Worm (Caenorhabditis elegans) whole organism, mixed stage, embryonic: ENCODE data around the gene srsx-30.
A peak's percentile ranks its signal among the peaks of the same experiment; 100 is the strongest.

ENCODE experiments used
- M03D4.4 ChIP-seq: sonication (generic microtip); optimal IDR thresholded peaks from 2 replicates; lab custom pipeline; 2017; ENCODE audit warnings: mild to moderate bottlenecking, missing genetic modification characterization, missing compliant biosample characterization
- bed-3 ChIP-seq: fragments of 200-800 bp; sonication (Bioruptor generic); optimal IDR thresholded peaks from 3 replicates; lab custom pipeline; 2018; ENCODE audit warnings: mild to moderate bottlenecking, missing genetic modification characterization, moderate library complexity, missing compliant biosample characterization
- blmp-1 ChIP-seq: fragments of 150-350 bp; optimal IDR thresholded peaks from 2 replicates; lab custom pipeline; 2014; ENCODE audit warnings: missing biosample characterization, missing genetic modification characterization
- ceh-39 ChIP-seq: fragments of 150-350 bp; optimal IDR thresholded peaks from 2 replicates; lab custom pipeline; 2014; ENCODE audit warnings: missing biosample characterization, missing genetic modification characterization
- ceh-43 ChIP-seq: fragments of 200-800 bp; sonication (Bioruptor generic); optimal IDR thresholded peaks from 2 replicates; lab custom pipeline; 2018; ENCODE audit warnings: mild to moderate bottlenecking, missing genetic modification characterization, moderate library complexity, missing compliant biosample characterization
- ceh-83 ChIP-seq: fragments of 200-800 bp; sonication (Bioruptor generic); optimal IDR thresholded peaks from 2 replicates; lab custom pipeline; 2018; ENCODE audit warnings: mild to moderate bottlenecking, missing genetic modification characterization, missing compliant biosample characterization
- ces-1 ChIP-seq: fragments of 150-350 bp; optimal IDR thresholded peaks from 2 replicates; lab custom pipeline; 2014; ENCODE audit warnings: missing biosample characterization, missing genetic modification reagents, missing genetic modification characterization
- cnd-1 ChIP-seq: fragments of 200-800 bp; sonication (Bioruptor generic); optimal IDR thresholded peaks from 2 replicates; lab custom pipeline; 2018; ENCODE audit warnings: mild to moderate bottlenecking, missing genetic modification characterization, missing compliant biosample characterization
- drap-1 ChIP-seq: fragments of 200-800 bp; sonication (Bioruptor generic); optimal IDR thresholded peaks from 3 replicates; lab custom pipeline; 2018; ENCODE audit warnings: mild to moderate bottlenecking, missing genetic modification characterization, missing compliant biosample characterization
- elt-1 ChIP-seq: sonication (generic microtip); optimal IDR thresholded peaks from 2 replicates; lab custom pipeline; 2017; ENCODE audit warnings: missing genetic modification characterization, mild to moderate bottlenecking, missing compliant biosample characterization, antibody characterized with exemption, moderate library complexity, borderline replicate concordance; ENCODE audit not compliant: insufficient read depth
- elt-3 ChIP-seq: fragments of 150-350 bp; optimal IDR thresholded peaks from 2 replicates; lab custom pipeline; 2014; ENCODE audit warnings: missing biosample characterization, missing genetic modification characterization
- flh-1 ChIP-seq: fragments of 200-800 bp; sonication (Bioruptor generic); optimal IDR thresholded peaks from 2 replicates; lab custom pipeline; 2018; ENCODE audit warnings: mild to moderate bottlenecking, missing genetic modification characterization, moderate library complexity, missing compliant biosample characterization
- ham-2 ChIP-seq: fragments of 200-800 bp; sonication (Bioruptor generic); optimal IDR thresholded peaks from 2 replicates; lab custom pipeline; 2018; ENCODE audit warnings: mild to moderate bottlenecking, missing genetic modification characterization, missing compliant biosample characterization
- hlh-1 ChIP-seq: fragments of 150-350 bp; optimal IDR thresholded peaks from 2 replicates; lab custom pipeline; 2014; ENCODE audit warnings: missing biosample characterization, missing genetic modification reagents, missing genetic modification characterization
- lin-13 ChIP-seq: fragments of 150-350 bp; optimal IDR thresholded peaks from 2 replicates; lab custom pipeline; 2014; ENCODE audit warnings: missing biosample characterization, missing genetic modification characterization
- lin-32 ChIP-seq: fragments of 200-800 bp; sonication (Bioruptor generic); optimal IDR thresholded peaks from 2 replicates; lab custom pipeline; 2018; ENCODE audit warnings: mild to moderate bottlenecking, missing genetic modification characterization, missing compliant biosample characterization
- lsy-2 ChIP-seq: fragments of 150-350 bp; optimal IDR thresholded peaks from 2 replicates; lab custom pipeline; 2014; ENCODE audit warnings: missing biosample characterization, missing genetic modification characterization
- mab-5 ChIP-seq: fragments of 150-350 bp; optimal IDR thresholded peaks from 2 replicates; lab custom pipeline; 2014; ENCODE audit warnings: missing biosample characterization, missing genetic modification characterization
- mep-1 ChIP-seq: fragments of 150-350 bp; optimal IDR thresholded peaks from 2 replicates; lab custom pipeline; 2017; ENCODE audit warnings: missing biosample characterization, missing genetic modification reagents, missing genetic modification characterization, inconsistent platforms
- mls-2 ChIP-seq: sonication (generic microtip); optimal IDR thresholded peaks from 2 replicates; lab custom pipeline; 2016; ENCODE audit warnings: mild to moderate bottlenecking, missing genetic modification characterization, moderate library complexity, missing compliant biosample characterization
- nhr-12 ChIP-seq: fragments of 150-350 bp; optimal IDR thresholded peaks from 2 replicates; lab custom pipeline; 2014; ENCODE audit warnings: missing biosample characterization, missing genetic modification characterization
- nhr-2 ChIP-seq: fragments of 150-350 bp; optimal IDR thresholded peaks from 2 replicates; lab custom pipeline; 2014; ENCODE audit warnings: missing biosample characterization, missing genetic modification characterization
- nhr-237 ChIP-seq: fragments of 150-350 bp; optimal IDR thresholded peaks from 2 replicates; lab custom pipeline; 2014; ENCODE audit warnings: missing biosample characterization, missing genetic modification characterization
- nhr-28 ChIP-seq: fragments of 150-350 bp; optimal IDR thresholded peaks from 2 replicates; lab custom pipeline; 2014; ENCODE audit warnings: missing biosample characterization, missing genetic modification characterization
- nhr-76 ChIP-seq: sonication (generic microtip); optimal IDR thresholded peaks from 2 replicates; lab custom pipeline; 2017; ENCODE audit warnings: missing biosample characterization, missing genetic modification characterization
- pha-4 ChIP-seq: fragments of 150-350 bp; optimal IDR thresholded peaks from 2 replicates; lab custom pipeline; 2018; ENCODE audit warnings: missing biosample characterization, missing genetic modification reagents, missing genetic modification characterization
- sem-2 ChIP-seq: fragments of 200-800 bp; sonication (Bioruptor generic); optimal IDR thresholded peaks from 2 replicates; lab custom pipeline; 2018; ENCODE audit warnings: mild to moderate bottlenecking, missing genetic modification characterization, missing compliant biosample characterization
- snpc-4 ChIP-seq: fragments of 150-350 bp; optimal IDR thresholded peaks from 2 replicates; lab custom pipeline; 2014; ENCODE audit warnings: missing biosample characterization, missing genetic modification characterization
- sptf-1 ChIP-seq: sonication (generic microtip); optimal IDR thresholded peaks from 2 replicates; lab custom pipeline; 2017; ENCODE audit warnings: mild to moderate bottlenecking, missing genetic modification characterization, moderate library complexity, missing compliant biosample characterization
- tbx-8 ChIP-seq: fragments of 200-800 bp; sonication (Bioruptor generic); optimal IDR thresholded peaks from 2 replicates; lab custom pipeline; 2018; ENCODE audit warnings: mild to moderate bottlenecking, missing genetic modification characterization, moderate library complexity, missing compliant biosample characterization
- unc-120 ChIP-seq: sonication (generic microtip); optimal IDR thresholded peaks from 2 replicates; lab custom pipeline; 2017; ENCODE audit warnings: missing genetic modification characterization, missing compliant biosample characterization; ENCODE audit not compliant: poor library complexity, severe bottlenecking
- unc-39 ChIP-seq: fragments of 150-350 bp; optimal IDR thresholded peaks from 2 replicates; lab custom pipeline; 2014; ENCODE audit warnings: missing biosample characterization, missing genetic modification characterization
- unc-62 ChIP-seq: fragments of 150-350 bp; optimal IDR thresholded peaks from 2 replicates; lab custom pipeline; 2014; ENCODE audit warnings: missing biosample characterization, missing genetic modification reagents, missing genetic modification characterization
- zip-8 ChIP-seq: fragments of 150-350 bp; optimal IDR thresholded peaks from 2 replicates; lab custom pipeline; 2014; ENCODE audit warnings: missing biosample characterization, missing genetic modification characterization
- ztf-11 ChIP-seq: fragments of 150-350 bp; optimal IDR thresholded peaks from 2 replicates; lab custom pipeline; 2014; ENCODE audit warnings: missing biosample characterization, missing genetic modification characterization

The srsx-30 gene

ce11 chrV:10134077-10134693, 24.4 kb upstream of the srsx-30 start, which contains the start of the genes C08B6.18, wdr-20 and C08B6.8:
TSS of gene C08B6.18 (minus strand) at chrV:10134127.
TSS of gene wdr-20 (minus strand) at chrV:10134158.
TSS of gene C08B6.8 (plus strand) at chrV:10134643.
- TF ChIP-seq elt-3 (tag; lab: Kevin White, UChicago): no peak
- no peak for TF ChIP-seq mab-5
- no peak for TF ChIP-seq mls-2 (tag; lab: Kevin White, UChicago)
- TF ChIP-seq ceh-43: no peak
- no peak for TF ChIP-seq nhr-28 (tag; lab: Kevin White, UChicago)
- no peak for TF ChIP-seq bed-3 (GFP tag; lab: Kevin White, UChicago)
- TF ChIP-seq mep-1 (tag; lab: Kevin White, UChicago): peak; percentile 59
- no peak for TF ChIP-seq blmp-1 (tag; lab: Kevin White, UChicago)
- peak; percentile 40 for TF ChIP-seq ces-1 (GFP tag; lab: Kevin White, UChicago)
- TF ChIP-seq snpc-4 (tag; lab: Kevin White, UChicago): no peak
- TF ChIP-seq lin-13 (tag; lab: Kevin White, UChicago): no peak
- TF ChIP-seq unc-39 (tag; lab: Kevin White, UChicago): no peak
- TF ChIP-seq M03D4.4 (tag; lab: Kevin White, UChicago): no peak
- TF ChIP-seq drap-1: no peak
- no peak for TF ChIP-seq ham-2 (GFP tag; lab: Kevin White, UChicago)
- TF ChIP-seq elt-1 (tag; lab: Kevin White, UChicago): no peak
- no peak for TF ChIP-seq tbx-8 (GFP tag; lab: Kevin White, UChicago)
- no peak for TF ChIP-seq lin-32 (GFP tag; lab: Kevin White, UChicago)
- TF ChIP-seq pha-4 (tag; lab: Kevin White, UChicago): peak; percentile 26
- TF ChIP-seq sem-2: no peak
- TF ChIP-seq sptf-1 (tag; lab: Kevin White, UChicago): no peak
- TF ChIP-seq lsy-2 (tag; lab: Kevin White, UChicago): peak; percentile 41
- no peak for TF ChIP-seq unc-120 (tag; lab: Kevin White, UChicago)
- no peak for TF ChIP-seq ceh-83
- TF ChIP-seq cnd-1: no peak
- TF ChIP-seq unc-62: no peak
- TF ChIP-seq flh-1 (GFP tag; lab: Kevin White, UChicago): no peak
- no peak for TF ChIP-seq hlh-1 (tag; lab: Kevin White, UChicago)
- no peak for TF ChIP-seq zip-8 (tag; lab: Kevin White, UChicago)
- no peak for TF ChIP-seq nhr-76
- TF ChIP-seq nhr-2 (tag; lab: Kevin White, UChicago): no peak
- no peak for TF ChIP-seq ztf-11 (tag; lab: Kevin White, UChicago)
- peak; percentile 26 for TF ChIP-seq nhr-237
- no peak for TF ChIP-seq nhr-12 (tag; lab: Kevin White, UChicago)
- TF ChIP-seq ceh-39 (tag; lab: Kevin White, UChicago): no peak

- TF ChIP-seq blmp-1 (tag; lab: Kevin White, UChicago) (no peak), bed-3 (GFP tag; lab: Kevin White, UChicago) (no peak), hlh-1 (tag; lab: Kevin White, UChicago) (peak; percentile 27), lin-13 (tag; lab: Kevin White, UChicago) (no peak), ces-1 (GFP tag; lab: Kevin White, UChicago) (no peak), pha-4 (tag; lab: Kevin White, UChicago) (no peak), sem-2 (no peak), ceh-39 (tag; lab: Kevin White, UChicago) (no peak)
Observed at ce11 chrV:10145653-10146052, 13.0 kb upstream of the srsx-30 start, which contains the start of gene C51E3.9. TSS of gene C51E3.9 (plus strand) at chrV:10145953.

- TF ChIP-seq hlh-1 (tag; lab: Kevin White, UChicago): peak; percentile 52
- TF ChIP-seq unc-62: peak; percentile 44
- TF ChIP-seq unc-120 (tag; lab: Kevin White, UChicago): peak; percentile 16
- TF ChIP-seq sptf-1 (tag; lab: Kevin White, UChicago): no peak
Observed at ce11 chrV:10146787-10147186, 11.8 kb upstream of the srsx-30 start.
